Worm (Caenorhabditis elegans): ENCODE results near the gene C14B1.8.

DNA sequence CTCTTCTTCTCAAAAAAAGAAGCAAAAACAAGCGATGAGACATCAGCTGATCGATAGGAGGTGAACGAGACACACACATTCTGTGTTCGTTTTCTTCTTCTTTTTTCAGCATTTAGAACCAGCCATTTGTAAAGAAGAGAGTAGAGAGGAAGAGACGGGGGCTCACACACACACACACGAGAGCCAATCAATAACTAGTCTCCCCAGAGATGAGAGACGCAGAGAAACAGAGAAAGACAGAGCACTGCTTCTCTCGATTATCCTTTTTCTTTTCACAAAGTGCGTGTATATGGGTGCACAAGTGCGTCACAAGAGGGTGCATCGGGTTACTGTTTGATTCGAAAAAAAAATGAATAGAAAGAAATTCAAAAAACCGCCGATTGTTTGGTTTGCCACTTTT is 42.1 kb downstream of the C14B1.8 start:
- TF ChIP-seq snpc-4 (tag; optimal IDR thresholded peaks at IDR 0.05) (no peak), peb-1 (tag; optimal IDR thresholded peaks at IDR 0.05) (no peak), ZK546.5 (tag; optimal IDR thresholded peaks at IDR 0.05) (no peak), unc-55 (GFP tag; optimal IDR thresholded peaks at IDR 0.05) (peak; percentile 90), dmd-4 (tag; optimal IDR thresholded peaks at IDR 0.05) (no peak)

All from whole organism, L2 larva.